Fruit fly (Drosophila melanogaster) whole organism, prepupa: ENCODE results near the gene CG7631.
"Not testable (repeated sequence)": the region's sequence is repeated elsewhere in the genome, so short reads cannot be mapped to it uniquely, and the experiment has no call there.

ENCODE experiments used
- CG11762 ChIP-seq: fragments of 200-800 bp; sonication (Bioruptor generic); optimal IDR thresholded peaks from 3 replicates; lab custom pipeline; 2016; ENCODE audit warnings: missing biosample characterization, missing genetic modification characterization; ENCODE audit not compliant: insufficient read depth
- CG11902 ChIP-seq: fragments of 200-800 bp; sonication (Bioruptor generic); optimal IDR thresholded peaks from 3 replicates; lab custom pipeline; 2016; ENCODE audit warnings: missing biosample characterization, missing genetic modification characterization
- CG16779 ChIP-seq: fragments of 200-800 bp; sonication (Bioruptor generic); optimal IDR thresholded peaks from 3 replicates; lab custom pipeline; 2017; ENCODE audit warnings: missing biosample characterization, mild to moderate bottlenecking, missing genetic modification characterization
- CG34406 ChIP-seq: fragments of 200-800 bp; sonication (Bioruptor generic); optimal IDR thresholded peaks from 3 replicates; lab custom pipeline; 2016; ENCODE audit warnings: missing biosample characterization, missing genetic modification characterization
- CG8119 ChIP-seq: fragments of 200-800 bp; sonication (Bioruptor generic); IDR thresholded peaks from 3 replicates; pipeline ENCODE4 v1.3.6; 2022; ENCODE audit warnings: missing biosample characterization, missing genetic modification characterization
- Ets96B ChIP-seq: fragments of 200-800 bp; optimal IDR thresholded peaks from 2 replicates; lab custom pipeline; 2019; ENCODE audit warnings: missing biosample characterization, mild to moderate bottlenecking, missing genetic modification characterization, moderate library complexity
- OdsH ChIP-seq: fragments of 200-800 bp; sonication (Bioruptor generic); optimal IDR thresholded peaks from 3 replicates; lab custom pipeline; 2016; ENCODE audit warnings: missing biosample characterization, missing genetic modification characterization
- Smox ChIP-seq: fragments of 200-800 bp; sonication (Bioruptor generic); optimal IDR thresholded peaks from 3 replicates; lab custom pipeline; 2016; ENCODE audit warnings: missing biosample characterization, missing genetic modification characterization
- Sox102F ChIP-seq: fragments of 200-800 bp; sonication (Bioruptor generic); optimal IDR thresholded peaks from 2 replicates; lab custom pipeline; 2016; ENCODE audit warnings: missing biosample characterization, mild to moderate bottlenecking, missing genetic modification characterization
- acj6 ChIP-seq: fragments of 200-800 bp; sonication (Bioruptor generic); optimal IDR thresholded peaks from 3 replicates; lab custom pipeline; 2016; ENCODE audit warnings: missing biosample characterization, missing genetic modification characterization
- lz ChIP-seq: fragments of 200-800 bp; sonication (Bioruptor generic); optimal IDR thresholded peaks from 3 replicates; lab custom pipeline; 2016; ENCODE audit warnings: missing biosample characterization, missing genetic modification characterization
- ss ChIP-seq, 2 experiments: fragments of 200-800 bp; sonication (Bioruptor generic); optimal IDR thresholded peaks; 2 replicates in 1 of 2; 3 replicates in 1 of 2; lab custom pipeline; 2017 to 2018; ENCODE audit warnings: mild to moderate bottlenecking in 2 of 2, missing biosample characterization in 2 of 2, missing genetic modification characterization in 2 of 2, moderate library complexity in 1 of 2
- topi ChIP-seq: fragments of 200-800 bp; sonication (Bioruptor generic); optimal IDR thresholded peaks from 3 replicates; lab custom pipeline; 2016; ENCODE audit warnings: missing biosample characterization, missing genetic modification characterization

dm6 chr2L:15676002-15676401 is 47.5 kb downstream of the CG7631 start, which contains the start of gene CG43923:
- TF ChIP-seq OdsH (GFP tag; lab: Kevin White, UChicago); Smox (GFP tag; lab: Kevin White, UChicago); CG34406; CG8119 (GFP tag; lab: Robert Waterston, UW); acj6; CG11902 (GFP tag; lab: Kevin White, UChicago); Sox102F (GFP tag; lab: Kevin White, UChicago); ss (GFP tag; optimal IDR thresholded peaks at IDR 0.05; lab: Kevin White, UChicago); CG11762 (GFP tag; lab: Kevin White, UChicago); Ets96B (tag; lab: Kevin White, UChicago); CG16779; topi; lz (GFP tag; lab: Kevin White, UChicago): not testable (repeated sequence)
